Fruit fly (Drosophila melanogaster) whole organism, embryonic: ENCODE data around the gene Ufl1.

Source experiments
- Aef1 ChIP-seq: fragments of 200-800 bp; sonication (Bioruptor generic); IDR thresholded peaks from 3 replicates; pipeline ENCODE4 v1.3.6; 2022; ENCODE audit warnings: missing biosample characterization, missing genetic modification characterization
- CG10979 ChIP-seq: fragments of 200-800 bp; sonication (Bioruptor generic); optimal IDR thresholded peaks from 2 replicates; lab custom pipeline; 2018; ENCODE audit warnings: missing biosample characterization, mild to moderate bottlenecking, missing genetic modification characterization, moderate library complexity
- CG11456 ChIP-seq: fragments of 200-800 bp; sonication (Bioruptor generic); IDR thresholded peaks from 3 replicates; pipeline ENCODE4 v1.3.6; 2022; ENCODE audit warnings: missing biosample characterization, missing genetic modification characterization
- CG12391 ChIP-seq: fragments of 200-800 bp; sonication (Bioruptor generic); optimal IDR thresholded peaks from 3 replicates; lab custom pipeline; 2018; ENCODE audit warnings: missing biosample characterization, mild to moderate bottlenecking, missing genetic modification characterization, moderate library complexity
- CG13287 ChIP-seq: fragments of 200-800 bp; sonication (Bioruptor generic); IDR thresholded peaks from 2 replicates; pipeline ENCODE4 v1.3.6; 2022; ENCODE audit warnings: missing biosample characterization, missing genetic modification characterization; ENCODE audit not compliant: partially characterized antibody
- CG13424 ChIP-seq: fragments of 200-800 bp; sonication (Bioruptor generic); optimal IDR thresholded peaks from 2 replicates; lab custom pipeline; 2019; ENCODE audit warnings: missing biosample characterization, mild to moderate bottlenecking, missing genetic modification characterization, moderate library complexity
- CG13894 ChIP-seq: fragments of 200-800 bp; sonication (Bioruptor generic); optimal IDR thresholded peaks from 3 replicates; lab custom pipeline; 2018; ENCODE audit warnings: missing biosample characterization, mild to moderate bottlenecking, missing genetic modification characterization, moderate library complexity
- CG14014 ChIP-seq: fragments of 200-800 bp; sonication (Bioruptor generic); IDR thresholded peaks from 2 replicates; pipeline ENCODE4 v1.3.6; 2022; ENCODE audit warnings: missing biosample characterization, missing genetic modification characterization
- CG15601 ChIP-seq: fragments of 200-800 bp; sonication (Bioruptor generic); optimal IDR thresholded peaks from 3 replicates; lab custom pipeline; 2019; ENCODE audit warnings: missing biosample characterization, mild to moderate bottlenecking, missing genetic modification characterization, moderate library complexity
- CG17385 ChIP-seq: fragments of 200-800 bp; sonication (Bioruptor generic); optimal IDR thresholded peaks from 3 replicates; lab custom pipeline; 2018; ENCODE audit warnings: missing biosample characterization, mild to moderate bottlenecking, missing genetic modification characterization
- CG18764 ChIP-seq: fragments of 200-800 bp; sonication (Bioruptor generic); optimal IDR thresholded peaks from 3 replicates; lab custom pipeline; 2016; ENCODE audit warnings: missing biosample characterization, missing genetic modification characterization
- CG30020 ChIP-seq: fragments of 200-800 bp; optimal IDR thresholded peaks from 2 replicates; lab custom pipeline; 2019; ENCODE audit warnings: missing biosample characterization, mild to moderate bottlenecking, missing genetic modification characterization, moderate library complexity
- CG30403 ChIP-seq: fragments of 200-800 bp; sonication (Bioruptor generic); optimal IDR thresholded peaks from 3 replicates; lab custom pipeline; 2016; ENCODE audit warnings: missing biosample characterization, missing genetic modification characterization
- CG31388 ChIP-seq: fragments of 200-800 bp; sonication (Bioruptor generic); optimal IDR thresholded peaks from 2 replicates; lab custom pipeline; 2016; ENCODE audit warnings: missing biosample characterization, missing genetic modification characterization
- CG31441 ChIP-seq: fragments of 200-800 bp; sonication (Bioruptor generic); IDR thresholded peaks from 2 replicates; pipeline ENCODE4 v1.3.6; 2022; ENCODE audit warnings: missing biosample characterization, missing genetic modification characterization
- CG34422 ChIP-seq: fragments of 200-800 bp; sonication (Bioruptor generic); IDR thresholded peaks from 3 replicates; pipeline ENCODE4 v1.3.6; 2022; ENCODE audit warnings: missing biosample characterization, missing genetic modification characterization
- CG6254 ChIP-seq: fragments of 200-800 bp; sonication (Bioruptor generic); optimal IDR thresholded peaks from 3 replicates; lab custom pipeline; 2017; ENCODE audit warnings: mild to moderate bottlenecking, missing biosample characterization, missing genetic modification reagents, missing genetic modification characterization
- CG6813 ChIP-seq: fragments of 200-800 bp; sonication (Bioruptor generic); optimal IDR thresholded peaks from 2 replicates; lab custom pipeline; 2017; ENCODE audit warnings: missing biosample characterization, missing genetic modification characterization, mild to moderate bottlenecking, moderate library complexity, missing genetic modification reagents
- CG8388 ChIP-seq: fragments of 200-800 bp; sonication (Bioruptor generic); optimal IDR thresholded peaks from 2 replicates; lab custom pipeline; 2019; ENCODE audit warnings: missing biosample characterization, mild to moderate bottlenecking, missing genetic modification characterization, moderate library complexity
- CG8924 ChIP-seq: fragments of 200-800 bp; optimal IDR thresholded peaks from 3 replicates; lab custom pipeline; 2019; ENCODE audit warnings: missing biosample characterization, mild to moderate bottlenecking, missing genetic modification characterization, moderate library complexity
- CG9215 ChIP-seq: fragments of 200-800 bp; sonication (Bioruptor generic); IDR thresholded peaks from 2 replicates; pipeline ENCODE4 v1.3.6; 2022; ENCODE audit warnings: missing biosample characterization, missing genetic modification characterization
- CG9609 ChIP-seq: fragments of 200-800 bp; sonication (Bioruptor generic); optimal IDR thresholded peaks from 3 replicates; lab custom pipeline; 2016; ENCODE audit warnings: missing biosample characterization, missing genetic modification characterization
- CG9817 ChIP-seq: fragments of 200-800 bp; sonication (Bioruptor generic); optimal IDR thresholded peaks from 2 replicates; lab custom pipeline; 2018; ENCODE audit warnings: missing biosample characterization, mild to moderate bottlenecking, missing genetic modification characterization, moderate library complexity
- CG9932 ChIP-seq: fragments of 200-800 bp; sonication (Bioruptor generic); IDR thresholded peaks from 2 replicates; pipeline ENCODE4 v1.3.6; 2022; ENCODE audit warnings: missing biosample characterization, missing genetic modification characterization
- Chrac-16 ChIP-seq: fragments of 200-800 bp; sonication (Bioruptor generic); optimal IDR thresholded peaks from 3 replicates; lab custom pipeline; 2016; ENCODE audit warnings: missing biosample characterization, missing genetic modification characterization
- CkIIα-i1 ChIP-seq: fragments of 200-800 bp; sonication (Bioruptor generic); IDR thresholded peaks from 2 replicates; pipeline ENCODE4 v1.3.6; 2022; ENCODE audit warnings: missing biosample characterization, missing genetic modification characterization
- CoRest ChIP-seq: fragments of 200-800 bp; sonication (Bioruptor generic); optimal IDR thresholded peaks from 3 replicates; lab custom pipeline; 2018; ENCODE audit warnings: missing biosample characterization, mild to moderate bottlenecking, missing genetic modification characterization, moderate library complexity
- Dref ChIP-seq: fragments of 200-800 bp; sonication (Bioruptor generic); IDR thresholded peaks from 2 replicates; pipeline ENCODE4 v1.3.6; 2022; ENCODE audit warnings: missing biosample characterization, missing genetic modification characterization
- H15 ChIP-seq: fragments of 200-800 bp; sonication (Bioruptor generic); IDR thresholded peaks from 3 replicates; pipeline ENCODE4 v1.3.6; 2022; ENCODE audit warnings: missing biosample characterization, missing genetic modification characterization
- MBD-R2 ChIP-seq: fragments of 200-800 bp; sonication (Bioruptor generic); IDR thresholded peaks from 2 replicates; pipeline ENCODE4 v1.3.6; 2022; ENCODE audit warnings: missing biosample characterization, missing genetic modification characterization
- Ravus ChIP-seq: fragments of 200-800 bp; sonication (Bioruptor generic); IDR thresholded peaks from 2 replicates; pipeline ENCODE4 v1.3.6; 2022; ENCODE audit warnings: missing biosample characterization, missing genetic modification characterization
- amos ChIP-seq: fragments of 200-800 bp; sonication (Bioruptor generic); IDR thresholded peaks from 2 replicates; pipeline ENCODE4 v1.3.6; 2022; ENCODE audit warnings: missing biosample characterization, missing genetic modification characterization; ENCODE audit not compliant: partially characterized antibody
- ap ChIP-seq: fragments of 200-800 bp; sonication (Bioruptor generic); IDR thresholded peaks from 2 replicates; pipeline ENCODE4 v1.3.6; 2022; ENCODE audit warnings: missing biosample characterization, missing genetic modification characterization
- ara ChIP-seq: fragments of 200-800 bp; sonication (Bioruptor generic); IDR thresholded peaks from 2 replicates; pipeline ENCODE4 v1.3.6; 2022; ENCODE audit warnings: missing biosample characterization, missing genetic modification characterization
- az2 ChIP-seq: fragments of 200-800 bp; sonication (Bioruptor generic); optimal IDR thresholded peaks from 3 replicates; lab custom pipeline; 2016; ENCODE audit warnings: missing biosample characterization, missing genetic modification characterization
- dmrt11E ChIP-seq: fragments of 200-800 bp; sonication (Bioruptor generic); optimal IDR thresholded peaks from 3 replicates; lab custom pipeline; 2018; ENCODE audit warnings: missing biosample characterization, mild to moderate bottlenecking, missing genetic modification characterization, moderate library complexity
- fd3F ChIP-seq: fragments of 200-800 bp; sonication (Bioruptor generic); optimal IDR thresholded peaks from 2 replicates; lab custom pipeline; 2018; ENCODE audit warnings: missing biosample characterization, mild to moderate bottlenecking, missing genetic modification characterization, moderate library complexity
- ftz-f1 ChIP-seq: fragments of 200-800 bp; sonication (Bioruptor generic); optimal IDR thresholded peaks from 2 replicates; lab custom pipeline; 2016; ENCODE audit warnings: missing biosample characterization, missing genetic modification characterization
- hb ChIP-seq: fragments of 200-800 bp; sonication (Bioruptor generic); IDR thresholded peaks from 3 replicates; pipeline ENCODE4 v1.3.6; 2022; ENCODE audit warnings: missing biosample characterization, missing genetic modification characterization; ENCODE audit not compliant: partially characterized antibody
- lbe ChIP-seq: fragments of 200-800 bp; sonication (Bioruptor generic); optimal IDR thresholded peaks from 2 replicates; lab custom pipeline; 2016; ENCODE audit warnings: missing biosample characterization, mild to moderate bottlenecking, missing genetic modification characterization
- mam ChIP-seq: fragments of 200-800 bp; sonication (Bioruptor generic); optimal IDR thresholded peaks from 3 replicates; lab custom pipeline; 2016; ENCODE audit warnings: missing biosample characterization, missing genetic modification characterization
- nmo ChIP-seq: fragments of 200-800 bp; sonication (Bioruptor generic); optimal IDR thresholded peaks from 2 replicates; lab custom pipeline; 2018; ENCODE audit warnings: missing biosample characterization, mild to moderate bottlenecking, missing genetic modification characterization, moderate library complexity
- nom ChIP-seq: fragments of 200-800 bp; sonication (Bioruptor generic); optimal IDR thresholded peaks from 2 replicates; lab custom pipeline; 2017; ENCODE audit warnings: missing biosample characterization, missing genetic modification characterization, mild to moderate bottlenecking, moderate library complexity, missing genetic modification reagents
- onecut ChIP-seq: fragments of 200-800 bp; sonication (Bioruptor generic); IDR thresholded peaks from 2 replicates; pipeline ENCODE4 v1.3.6; 2022; ENCODE audit warnings: missing biosample characterization, missing genetic modification characterization
- repo ChIP-seq: fragments of 200-800 bp; sonication (Bioruptor generic); optimal IDR thresholded peaks from 2 replicates; lab custom pipeline; 2016; ENCODE audit warnings: missing biosample characterization, missing genetic modification characterization
- row ChIP-seq: fragments of 200-800 bp; sonication (Bioruptor generic); IDR thresholded peaks from 3 replicates; pipeline ENCODE4 v1.3.6; 2022; ENCODE audit warnings: missing biosample characterization, missing genetic modification characterization
- stwl ChIP-seq: fragments of 200-800 bp; sonication (Bioruptor generic); optimal IDR thresholded peaks from 3 replicates; lab custom pipeline; 2018; ENCODE audit warnings: missing biosample characterization, mild to moderate bottlenecking, missing genetic modification characterization, moderate library complexity
- tgo ChIP-seq: fragments of 200-800 bp; sonication (Bioruptor generic); IDR thresholded peaks from 3 replicates; pipeline ENCODE4 v1.3.6; 2022; ENCODE audit warnings: missing biosample characterization, missing genetic modification characterization
- unc-4 ChIP-seq: fragments of 200-800 bp; sonication (Bioruptor generic); IDR thresholded peaks from 2 replicates; pipeline ENCODE4 v1.3.6; 2022; ENCODE audit warnings: missing biosample characterization, missing genetic modification characterization; ENCODE audit not compliant: partially characterized antibody
- unpg ChIP-seq: fragments of 200-800 bp; sonication (Bioruptor generic); optimal IDR thresholded peaks from 3 replicates; lab custom pipeline; 2018; ENCODE audit warnings: missing biosample characterization, mild to moderate bottlenecking, missing genetic modification characterization, moderate library complexity

Ufl1 gene

DNA sequence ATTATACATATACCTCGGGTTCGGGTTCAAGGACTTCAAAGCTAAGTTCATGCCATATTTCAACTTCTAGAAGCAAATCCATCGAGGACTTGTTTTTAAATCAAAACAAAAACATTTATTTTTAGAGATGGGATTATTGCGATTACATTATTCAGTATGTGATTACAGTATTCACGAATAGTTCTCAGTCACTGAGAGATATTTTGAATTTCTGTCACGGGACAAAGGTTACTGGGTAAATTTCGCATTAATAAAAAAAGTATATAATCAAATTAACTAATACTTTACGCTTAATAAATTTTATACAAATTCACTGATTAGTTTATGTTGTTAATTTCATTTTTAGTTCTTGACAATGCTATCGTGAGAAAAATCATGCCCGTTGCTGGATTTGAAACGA, 19.3 kb upstream of the Ufl1 start:
- TF ChIP-seq CG9817 (tag; lab: Kevin White, UChicago), result peak; percentile 17
- 0 out of 2 replicates have a peak, but pooled peaks have one; percentile 14 for TF ChIP-seq unc-4 (GFP tag; lab: Robert Waterston, UW)
- no peak for TF ChIP-seq fd3F
- peak; percentile 37; the same call in 1 of the 2 replicates for TF ChIP-seq amos (GFP tag; lab: Robert Waterston, UW)
- TF ChIP-seq CG10979 (tag; lab: Kevin White, UChicago), result peak; percentile 22
- TF ChIP-seq tgo (GFP tag; lab: Robert Waterston, UW), result peak; percentile 23; the same call in 1 of the 3 replicates
- TF ChIP-seq CG6254 (GFP tag; lab: Kevin White, UChicago), result peak; percentile 10
- TF ChIP-seq onecut, result no peak
- peak; percentile 1 for TF ChIP-seq CG8924
- TF ChIP-seq CG14014, result peak; percentile 26; the same call in 1 of the 2 replicates
- peak; percentile 70 for TF ChIP-seq MBD-R2 (GFP tag; lab: Robert Waterston, UW)
- TF ChIP-seq dmrt11E (tag; lab: Kevin White, UChicago), result peak; percentile 18
- peak; percentile 70 for TF ChIP-seq CG30020 (tag; lab: Kevin White, UChicago)
- peak; percentile 60 for TF ChIP-seq Dref
- no peak for TF ChIP-seq Aef1 (GFP tag; lab: Robert Waterston, UW)
- TF ChIP-seq H15 (GFP tag; lab: Robert Waterston, UW), result peak; percentile 50; the same call in 1 of the 3 replicates
- peak; percentile 2 for TF ChIP-seq CG13424
- no peak for TF ChIP-seq CkIIα-i1 (GFP tag; lab: Robert Waterston, UW)
- peak; percentile 91 for TF ChIP-seq row (GFP tag; lab: Robert Waterston, UW)
- TF ChIP-seq nmo (GFP tag; lab: Kevin White, UChicago), result peak; percentile 32
- TF ChIP-seq CG31441 (GFP tag; lab: Robert Waterston, UW), result peak; percentile 71
- peak; percentile 23 for TF ChIP-seq nom (GFP tag; lab: Kevin White, UChicago)
- peak; percentile 19; the same call in 1 of the 2 replicates for TF ChIP-seq ara (GFP tag; lab: Robert Waterston, UW)
- TF ChIP-seq CG31388, result no peak
- TF ChIP-seq CG13894 (tag; lab: Kevin White, UChicago), result no peak
- TF ChIP-seq lbe, result no peak
- no peak for TF ChIP-seq CG9609
- TF ChIP-seq CG8388 (GFP tag; lab: Kevin White, UChicago), result peak; percentile 99
- TF ChIP-seq CG6813 (GFP tag; lab: Kevin White, UChicago), result no peak
- TF ChIP-seq ftz-f1 (GFP tag; lab: Kevin White, UChicago), result no peak
- no peak for TF ChIP-seq CG11456 (GFP tag; lab: Robert Waterston, UW)
- TF ChIP-seq repo (GFP tag; lab: Kevin White, UChicago), result no peak
- no peak for TF ChIP-seq CG15601 (tag; lab: Kevin White, UChicago)
- peak; percentile 10 for TF ChIP-seq mam (GFP tag; lab: Kevin White, UChicago)
- TF ChIP-seq Ravus (GFP tag; lab: Robert Waterston, UW), result no peak
- 0 out of 3 replicates have a peak, but pooled peaks have one; percentile 32 for TF ChIP-seq CG34422 (GFP tag; lab: Robert Waterston, UW)
- peak; percentile 50 for TF ChIP-seq stwl (tag; lab: Kevin White, UChicago)
- peak; percentile 36; the same call in 1 of the 2 replicates for TF ChIP-seq CG13287 (GFP tag; lab: Robert Waterston, UW)
- no peak for TF ChIP-seq ap (GFP tag; lab: Robert Waterston, UW)
- peak; percentile 19 for TF ChIP-seq az2 (GFP tag; lab: Kevin White, UChicago)
- no peak for TF ChIP-seq CG18764 (GFP tag; lab: Kevin White, UChicago)
- peak; percentile 12 for TF ChIP-seq Chrac-16 (GFP tag; lab: Kevin White, UChicago)
- TF ChIP-seq CG30403, result peak; percentile 25
- peak; percentile 47 for TF ChIP-seq CG12391 (tag; lab: Kevin White, UChicago)
- TF ChIP-seq CG9215 (GFP tag; lab: Robert Waterston, UW), result peak; percentile 16; the same call in 1 of the 2 replicates
- TF ChIP-seq CG9932 (GFP tag; lab: Robert Waterston, UW), result peak; percentile 60; the same call in 1 of the 2 replicates
- TF ChIP-seq CoRest (tag; lab: Kevin White, UChicago), result peak; percentile 35
- TF ChIP-seq hb (GFP tag; lab: Robert Waterston, UW), result no peak
- peak; percentile 5 for TF ChIP-seq CG17385 (GFP tag; lab: Kevin White, UChicago)
- peak; percentile 8 for TF ChIP-seq unpg (GFP tag; lab: Kevin White, UChicago)
